Fruit fly (Drosophila melanogaster) whole organism: ENCODE results near the gene Dop2R.

Experiments used
- CG8478 ChIP-seq: fragments of >200 bp; optimal IDR thresholded peaks from 2 replicates; lab custom pipeline; 2018; ENCODE audit warnings: inconsistent platforms
- Dll ChIP-seq: fragments of >200 bp; optimal IDR thresholded peaks from 2 replicates; lab custom pipeline; 2017
- EcR ChIP-seq, 2 experiments: fragments of >200 bp; optimal IDR thresholded peaks; 2 replicates each; lab custom pipeline; 2017; ENCODE audit warnings: missing biosample characterization in 2 of 2, missing genetic modification characterization in 2 of 2, missing genetic modification reagents in 2 of 2
- pan ChIP-seq: fragments of >200 bp; optimal IDR thresholded peaks from 2 replicates; lab custom pipeline; 2017
- psq ChIP-seq: fragments of >200 bp; optimal IDR thresholded peaks from 2 replicates; lab custom pipeline; 2017

DNA sequence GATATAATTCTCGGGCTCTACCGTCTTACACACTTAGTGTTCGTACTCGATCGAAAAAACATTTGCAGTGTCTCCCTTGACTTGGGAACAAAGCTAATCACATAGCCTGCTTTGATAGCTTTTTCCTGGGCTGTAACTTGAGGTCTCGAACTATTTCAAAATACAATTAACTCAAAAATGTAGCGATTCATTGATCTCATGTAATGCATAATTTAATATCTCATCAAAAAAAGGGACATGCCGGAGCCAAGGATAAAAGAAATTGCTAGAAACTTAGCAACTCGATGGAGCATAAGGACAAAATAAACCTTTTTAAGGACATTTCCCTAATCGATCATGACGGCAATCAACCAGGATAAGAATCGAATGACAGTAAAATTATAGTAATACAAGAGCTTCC, 60.5 kb downstream of the Dop2R start, which contains the start of gene lky:
- TF ChIP-seq CG8478 = no peak
- no peak for TF ChIP-seq psq (lab: Kevin White, UChicago)
- TF ChIP-seq pan (lab: Kevin White, UChicago) = no peak
- no peak for TF ChIP-seq Dll
- TF ChIP-seq EcR (GFP tag; optimal IDR thresholded peaks at IDR 0.05; lab: Kevin White, UChicago) = no peak
